Worm (Caenorhabditis elegans): ENCODE data around the gene C50B8.6.

The C50B8.6 gene

DNA sequence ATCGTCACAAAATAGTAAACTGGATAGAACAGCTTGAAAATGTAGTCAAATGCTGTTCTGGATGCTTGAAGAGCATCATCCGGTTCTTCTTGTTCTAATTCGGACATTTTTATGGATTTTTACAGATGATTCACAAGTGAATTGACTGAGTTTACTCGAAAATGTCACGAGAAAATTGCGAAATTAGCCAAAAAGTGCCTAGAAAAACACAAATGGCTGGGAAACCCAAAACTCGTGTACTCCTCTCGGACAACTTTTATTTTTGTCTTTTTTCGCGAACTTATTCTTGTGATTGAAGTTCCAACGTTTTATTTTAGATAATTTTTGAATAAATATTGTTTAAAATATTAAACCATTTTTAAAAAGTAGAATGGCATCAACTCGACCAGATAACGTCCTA, 27.2 kb upstream of the C50B8.6 start, which contains the start of the genes C56A3.4 and C56A3.5 (continued):
- no peak for TF ChIP-seq eor-1 (tag; optimal IDR thresholded peaks at IDR 0.05)
- TF ChIP-seq nhr-77 (tag; optimal IDR thresholded peaks at IDR 0.05): no peak
- TF ChIP-seq lin-39 (tag; optimal IDR thresholded peaks at IDR 0.05): no peak
- TF ChIP-seq sea-2 (GFP tag; optimal IDR thresholded peaks at IDR 0.05): no peak
- no peak for TF ChIP-seq ZK546.5 (tag; optimal IDR thresholded peaks at IDR 0.05)
- no peak for TF ChIP-seq zag-1 (tag; optimal IDR thresholded peaks at IDR 0.05)
- no peak for TF ChIP-seq skn-1 (tag; optimal IDR thresholded peaks at IDR 0.05)
- no peak for TF ChIP-seq egl-27 (tag; optimal IDR thresholded peaks at IDR 0.05)
- peak; percentile 63 for TF ChIP-seq hmg-11 (tag; optimal IDR thresholded peaks at IDR 0.05)
- TF ChIP-seq fos-1 (tag; optimal IDR thresholded peaks at IDR 0.05): no peak
- TF ChIP-seq ztf-4 (tag; optimal IDR thresholded peaks at IDR 0.05): no peak
- peak; percentile 59 for TF ChIP-seq nhr-43 (tag; optimal IDR thresholded peaks at IDR 0.05; ENCODE audit: poor library complexity, severe bottlenecking)
- no peak for TF ChIP-seq ceh-82 (tag; optimal IDR thresholded peaks at IDR 0.05)
- TF ChIP-seq egl-5 (tag; optimal IDR thresholded peaks at IDR 0.05): no peak
- peak; percentile 82 for TF ChIP-seq lin-15B (tag; optimal IDR thresholded peaks at IDR 0.05)
- TF ChIP-seq nhr-67 (tag; optimal IDR thresholded peaks at IDR 0.05): no peak
- TF ChIP-seq R02D3.7 (tag; optimal IDR thresholded peaks at IDR 0.05): no peak
- no peak for TF ChIP-seq nhr-76 (tag; optimal IDR thresholded peaks at IDR 0.05)

ce11 chrV:13556297-13556696, 22.5 kb upstream of the C50B8.6 start, which contains the start of gene C56A3.6:
Gene C56A3.6 (minus strand): TSS chrV:13556397.
- TF ChIP-seq ztf-11 (tag; optimal IDR thresholded peaks at IDR 0.05) (no peak), ZK546.5 (tag; optimal IDR thresholded peaks at IDR 0.05) (no peak), pha-4 (tag; optimal IDR thresholded peaks at IDR 0.05) (no peak), elt-3 (tag; optimal IDR thresholded peaks at IDR 0.05) (no peak), nhr-12 (tag; optimal IDR thresholded peaks at IDR 0.05) (no peak), eor-1 (tag; optimal IDR thresholded peaks at IDR 0.05) (no peak), egl-27 (tag; optimal IDR thresholded peaks at IDR 0.05) (no peak), lin-39 (tag; optimal IDR thresholded peaks at IDR 0.05) (no peak), zag-1 (tag; optimal IDR thresholded peaks at IDR 0.05) (no peak), hmg-11 (tag; optimal IDR thresholded peaks at IDR 0.05) (no peak), pqm-1 (tag; optimal IDR thresholded peaks at IDR 0.05) (no peak), lin-15B (tag; optimal IDR thresholded peaks at IDR 0.05) (no peak), nhr-43 (tag; optimal IDR thresholded peaks at IDR 0.05; ENCODE audit: poor library complexity, severe bottlenecking) (no peak), nhr-67 (tag; optimal IDR thresholded peaks at IDR 0.05) (no peak), mml-1 (tag; optimal IDR thresholded peaks at IDR 0.05) (no peak), unc-39 (tag; optimal IDR thresholded peaks at IDR 0.05) (no peak), elt-1 (tag; optimal IDR thresholded peaks at IDR 0.05) (no peak)

ce11 chrV:13556746-13557145, 22.0 kb upstream of the C50B8.6 start, which contains the start of gene cav-2:
Gene cav-2 (plus strand): TSS chrV:13557104.
- TF ChIP-seq lin-39 (tag; optimal IDR thresholded peaks at IDR 0.05): peak; percentile 70
- no peak for TF ChIP-seq nhr-67 (tag; optimal IDR thresholded peaks at IDR 0.05)
- no peak for TF ChIP-seq ceh-82 (tag; optimal IDR thresholded peaks at IDR 0.05)
- peak; percentile 64 for TF ChIP-seq R02D3.7 (tag; optimal IDR thresholded peaks at IDR 0.05)
- peak; percentile 92 for TF ChIP-seq pqm-1 (tag; optimal IDR thresholded peaks at IDR 0.05)
- no peak for TF ChIP-seq mml-1 (tag; optimal IDR thresholded peaks at IDR 0.05)
- TF ChIP-seq ama-1 (optimal IDR thresholded peaks at IDR 0.05): no peak
- TF ChIP-seq sea-2 (GFP tag; optimal IDR thresholded peaks at IDR 0.05): no peak
- TF ChIP-seq lin-15B (tag; optimal IDR thresholded peaks at IDR 0.05): peak; percentile 82
- no peak for TF ChIP-seq eor-1 (tag; optimal IDR thresholded peaks at IDR 0.05)
- TF ChIP-seq nhr-12 (tag; optimal IDR thresholded peaks at IDR 0.05): no peak
- no peak for TF ChIP-seq elt-1 (tag; optimal IDR thresholded peaks at IDR 0.05)
- TF ChIP-seq egl-27 (tag; optimal IDR thresholded peaks at IDR 0.05): no peak
- TF ChIP-seq elt-2 (tag; optimal IDR thresholded peaks at IDR 0.05): peak; percentile 92
- no peak for TF ChIP-seq elt-3 (tag; optimal IDR thresholded peaks at IDR 0.05)
- peak; percentile 8 for TF ChIP-seq tbx-2 (tag; optimal IDR thresholded peaks at IDR 0.05)
- TF ChIP-seq zag-1 (tag; optimal IDR thresholded peaks at IDR 0.05): no peak
- no peak for TF ChIP-seq ztf-11 (tag; optimal IDR thresholded peaks at IDR 0.05)
- TF ChIP-seq snpc-4 (tag; optimal IDR thresholded peaks at IDR 0.05): peak; percentile 24
- no peak for TF ChIP-seq mdl-1 (tag; optimal IDR thresholded peaks at IDR 0.05)
- no peak for TF ChIP-seq fos-1 (tag; optimal IDR thresholded peaks at IDR 0.05)
- TF ChIP-seq nhr-28 (tag; optimal IDR thresholded peaks at IDR 0.05): no peak
- peak; percentile 52 for TF ChIP-seq hmg-11 (tag; optimal IDR thresholded peaks at IDR 0.05)
- peak; percentile 68 for TF ChIP-seq nfya-1 (tag; optimal IDR thresholded peaks at IDR 0.05; ENCODE audit: insufficient read depth)
- TF ChIP-seq skn-1 (tag; optimal IDR thresholded peaks at IDR 0.05): peak; percentile 31
- peak; percentile 70 for TF ChIP-seq ceh-28 (tag; optimal IDR thresholded peaks at IDR 0.05)
- TF ChIP-seq nhr-23 (tag; optimal IDR thresholded peaks at IDR 0.05): peak; percentile 76
- TF ChIP-seq pha-4 (tag; optimal IDR thresholded peaks at IDR 0.05): peak; percentile 83
- no peak for TF ChIP-seq ceh-9 (tag; optimal IDR thresholded peaks at IDR 0.05)
- TF ChIP-seq jun-1 (tag; optimal IDR thresholded peaks at IDR 0.05): peak; percentile 89
- TF ChIP-seq ceh-16 (tag; optimal IDR thresholded peaks at IDR 0.05): no peak
- TF ChIP-seq nhr-237 (tag; optimal IDR thresholded peaks at IDR 0.05): no peak
- TF ChIP-seq egl-5 (tag; optimal IDR thresholded peaks at IDR 0.05): peak; percentile 63
- TF ChIP-seq aly-2 (tag; optimal IDR thresholded peaks at IDR 0.05): no peak
- peak; percentile 51 for TF ChIP-seq fkh-10 (GFP tag; optimal IDR thresholded peaks at IDR 0.05)
- TF ChIP-seq nhr-43 (tag; optimal IDR thresholded peaks at IDR 0.05; ENCODE audit: poor library complexity, severe bottlenecking): peak; percentile 91
- TF ChIP-seq nhr-77 (tag; optimal IDR thresholded peaks at IDR 0.05): no peak
- TF ChIP-seq fkh-2 (tag; optimal IDR thresholded peaks at IDR 0.05): no peak
- TF ChIP-seq unc-39 (tag; optimal IDR thresholded peaks at IDR 0.05): no peak
- TF ChIP-seq daf-12 (tag; optimal IDR thresholded peaks at IDR 0.05): no peak
- TF ChIP-seq nhr-76 (tag; optimal IDR thresholded peaks at IDR 0.05): no peak
- TF ChIP-seq lsy-12 (tag; optimal IDR thresholded peaks at IDR 0.05): peak; percentile 72
- no peak for TF ChIP-seq nhr-11 (tag; optimal IDR thresholded peaks at IDR 0.05)
- no peak for TF ChIP-seq ZK546.5 (tag; optimal IDR thresholded peaks at IDR 0.05)
